Fruit fly (Drosophila melanogaster) whole organism, prepupa: ENCODE results near the gene ewg.
A peak's percentile ranks its signal among the peaks of the same experiment; 100 is the strongest.

Experiments used
- CG10669 ChIP-seq: fragments of 200-800 bp; sonication (Bioruptor generic); optimal IDR thresholded peaks from 3 replicates; lab custom pipeline; 2018; ENCODE audit warnings: missing biosample characterization, mild to moderate bottlenecking, missing genetic modification characterization, moderate library complexity
- CG1621 ChIP-seq: fragments of 200-800 bp; sonication (Bioruptor generic); optimal IDR thresholded peaks from 3 replicates; lab custom pipeline; 2018; ENCODE audit warnings: missing biosample characterization, mild to moderate bottlenecking, missing genetic modification characterization
- CG31627 ChIP-seq: fragments of 200-800 bp; sonication (Bioruptor generic); optimal IDR thresholded peaks from 3 replicates; lab custom pipeline; 2016; ENCODE audit warnings: missing biosample characterization, missing genetic modification characterization
- CG32006 ChIP-seq: fragments of 200-800 bp; sonication (Bioruptor generic); optimal IDR thresholded peaks from 3 replicates; lab custom pipeline; 2017; ENCODE audit warnings: missing biosample characterization, mild to moderate bottlenecking, missing genetic modification characterization
- CG3919 ChIP-seq: fragments of 200-800 bp; sonication (Bioruptor generic); optimal IDR thresholded peaks from 3 replicates; lab custom pipeline; 2016; ENCODE audit warnings: missing biosample characterization, missing genetic modification characterization
- CG6276 ChIP-seq: fragments of 200-800 bp; sonication (Bioruptor generic); optimal IDR thresholded peaks from 2 replicates; lab custom pipeline; 2017; ENCODE audit warnings: missing biosample characterization, mild to moderate bottlenecking, missing genetic modification characterization
- CG6808 ChIP-seq: fragments of 200-800 bp; sonication (Bioruptor generic); optimal IDR thresholded peaks from 3 replicates; lab custom pipeline; 2017; ENCODE audit warnings: missing biosample characterization, missing genetic modification characterization, mild to moderate bottlenecking, moderate library complexity, missing genetic modification reagents
- CG6854 ChIP-seq: fragments of 200-800 bp; sonication (Bioruptor generic); optimal IDR thresholded peaks from 2 replicates; lab custom pipeline; 2017; ENCODE audit warnings: missing biosample characterization, mild to moderate bottlenecking, missing genetic modification characterization
- CG8319 ChIP-seq: fragments of 200-800 bp; sonication (Bioruptor generic); optimal IDR thresholded peaks from 3 replicates; lab custom pipeline; 2016; ENCODE audit warnings: missing biosample characterization, missing genetic modification characterization
- CG8632 ChIP-seq: fragments of 200-800 bp; sonication (Bioruptor generic); optimal IDR thresholded peaks from 3 replicates; lab custom pipeline; 2016; ENCODE audit warnings: missing biosample characterization, missing genetic modification characterization
- Eip78C ChIP-seq: fragments of 200-800 bp; sonication (Bioruptor generic); peaks from one replicate; lab custom pipeline; 2016; ENCODE audit warnings: missing biosample characterization, missing genetic modification characterization
- Eip93F ChIP-seq: fragments of 200-800 bp; sonication (Bioruptor generic); optimal IDR thresholded peaks from 2 replicates; lab custom pipeline; 2016; ENCODE audit warnings: missing biosample characterization, mild to moderate bottlenecking, missing genetic modification characterization
- Ets96B ChIP-seq: fragments of 200-800 bp; optimal IDR thresholded peaks from 2 replicates; lab custom pipeline; 2019; ENCODE audit warnings: missing biosample characterization, mild to moderate bottlenecking, missing genetic modification characterization, moderate library complexity
- Lpt ChIP-seq: fragments of 200-800 bp; sonication (Bioruptor generic); optimal IDR thresholded peaks from 3 replicates; lab custom pipeline; 2016; ENCODE audit warnings: missing biosample characterization, missing genetic modification characterization
- Met ChIP-seq: fragments of 200-800 bp; sonication (Bioruptor generic); optimal IDR thresholded peaks from 3 replicates; lab custom pipeline; 2016; ENCODE audit warnings: missing biosample characterization, missing genetic modification characterization
- OdsH ChIP-seq: fragments of 200-800 bp; sonication (Bioruptor generic); optimal IDR thresholded peaks from 3 replicates; lab custom pipeline; 2016; ENCODE audit warnings: missing biosample characterization, missing genetic modification characterization
- Sox14 ChIP-seq: fragments of 200-800 bp; sonication (Bioruptor generic); optimal IDR thresholded peaks from 3 replicates; lab custom pipeline; 2016; ENCODE audit warnings: missing biosample characterization, missing genetic modification characterization
- achi ChIP-seq: fragments of 200-800 bp; sonication (Bioruptor generic); optimal IDR thresholded peaks from 3 replicates; lab custom pipeline; 2016; ENCODE audit warnings: missing biosample characterization, missing genetic modification characterization
- acj6 ChIP-seq: fragments of 200-800 bp; sonication (Bioruptor generic); optimal IDR thresholded peaks from 3 replicates; lab custom pipeline; 2016; ENCODE audit warnings: missing biosample characterization, missing genetic modification characterization
- cyc ChIP-seq: fragments of 200-800 bp; sonication (Bioruptor generic); optimal IDR thresholded peaks from 3 replicates; lab custom pipeline; 2016; ENCODE audit warnings: missing biosample characterization, missing genetic modification characterization
- dsx ChIP-seq: fragments of 200-800 bp; optimal IDR thresholded peaks from 3 replicates; lab custom pipeline; 2019; ENCODE audit warnings: missing biosample characterization, mild to moderate bottlenecking, missing genetic modification characterization, moderate library complexity; ENCODE audit not compliant: poor library complexity, severe bottlenecking
- eg ChIP-seq: fragments of 200-800 bp; sonication (Bioruptor generic); IDR thresholded peaks from 3 replicates; pipeline ENCODE4 v1.3.6; 2022; ENCODE audit warnings: missing biosample characterization, missing genetic modification characterization
- esn ChIP-seq: fragments of 200-800 bp; sonication (Bioruptor generic); optimal IDR thresholded peaks from 2 replicates; lab custom pipeline; 2016; ENCODE audit warnings: missing biosample characterization, mild to moderate bottlenecking, missing genetic modification characterization, moderate library complexity
- fd85E ChIP-seq: fragments of 200-800 bp; sonication (Bioruptor generic); optimal IDR thresholded peaks from 3 replicates; lab custom pipeline; 2016; ENCODE audit warnings: missing biosample characterization, missing genetic modification characterization
- lz ChIP-seq: fragments of 200-800 bp; sonication (Bioruptor generic); optimal IDR thresholded peaks from 3 replicates; lab custom pipeline; 2016; ENCODE audit warnings: missing biosample characterization, missing genetic modification characterization
- ss ChIP-seq, 2 experiments: fragments of 200-800 bp; sonication (Bioruptor generic); optimal IDR thresholded peaks; 2 replicates in 1 of 2; 3 replicates in 1 of 2; lab custom pipeline; 2017 to 2018; ENCODE audit warnings: mild to moderate bottlenecking in 2 of 2, missing biosample characterization in 2 of 2, missing genetic modification characterization in 2 of 2, moderate library complexity in 1 of 2
- vri ChIP-seq: fragments of 200-800 bp; sonication (Bioruptor generic); optimal IDR thresholded peaks from 3 replicates; lab custom pipeline; 2016; ENCODE audit warnings: missing biosample characterization, mild to moderate bottlenecking, missing genetic modification characterization

The ewg gene

DNA sequence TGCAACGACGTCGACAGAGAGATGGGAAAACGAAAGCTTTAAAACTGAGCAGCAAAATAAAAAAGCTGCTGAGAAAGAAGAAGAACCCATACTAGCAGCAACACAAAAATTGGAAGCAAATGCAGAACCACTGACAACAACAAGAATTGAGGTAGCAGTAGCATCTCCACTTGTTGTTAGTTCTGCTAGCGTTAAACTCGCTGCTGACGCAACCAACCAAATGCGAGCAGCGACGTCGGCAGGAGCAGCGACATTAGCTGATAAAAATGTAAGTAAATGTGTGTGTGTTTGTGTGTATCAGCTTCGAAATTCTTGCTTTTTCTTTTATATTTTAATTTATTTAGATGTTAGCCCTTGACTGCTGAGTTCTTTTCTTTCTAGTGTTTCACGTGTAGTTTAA lies 32.2 kb downstream of the ewg start:
- TF ChIP-seq CG6854 (peak; percentile 41), CG31627 (GFP tag; lab: Kevin White, UChicago) (no peak)
- TF ChIP-seq, all 60 proteins: peak for 1

DNA sequence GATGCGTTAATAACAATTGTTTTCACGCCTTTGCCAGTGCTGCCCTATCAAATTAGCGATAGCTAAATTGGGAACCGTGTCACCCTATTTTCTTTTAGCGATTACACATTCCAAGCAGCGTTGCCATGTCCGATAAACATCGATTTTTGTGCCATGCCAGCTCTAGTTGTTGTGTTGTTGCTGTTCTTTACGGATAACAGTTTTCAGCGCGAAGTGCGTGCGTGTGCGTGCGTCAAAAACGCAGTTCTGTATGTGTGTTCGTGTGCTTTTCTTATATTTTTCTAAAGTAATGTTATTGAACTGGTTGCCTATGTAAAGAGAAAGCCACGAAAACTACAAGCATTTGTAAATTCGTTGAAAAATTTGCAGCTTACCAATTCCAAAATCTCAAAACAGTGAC lies 33.7 kb downstream of the ewg start, which contains the start of the genes CG3038 and G9a:
Gene CG3038 (minus strand): TSS at position 55 of the 400 bp plus-strand sequence.
Gene G9a (plus strand): TSS at position 177 of the 400 bp plus-strand sequence.
- no peak for TF ChIP-seq CG32006 (GFP tag; lab: Kevin White, UChicago)
- TF ChIP-seq CG3919 (GFP tag; lab: Kevin White, UChicago): peak; percentile 5
- no peak for TF ChIP-seq Met (GFP tag; lab: Kevin White, UChicago)
- TF ChIP-seq acj6: no peak
- TF ChIP-seq eg (GFP tag; lab: Robert Waterston, UW): no peak
- peak; percentile 20 for TF ChIP-seq vri (GFP tag; lab: Kevin White, UChicago)
- peak; percentile 13 for TF ChIP-seq dsx (GFP tag; lab: Kevin White, UChicago)
- no peak for TF ChIP-seq Eip93F (GFP tag; lab: Kevin White, UChicago)
- peak; percentile 9 for TF ChIP-seq CG6854
- TF ChIP-seq CG10669 (GFP tag; lab: Kevin White, UChicago): no peak
- peak; percentile 42 for TF ChIP-seq CG1621
- no peak for TF ChIP-seq CG8632 (GFP tag; lab: Kevin White, UChicago)
- no peak for TF ChIP-seq Ets96B (tag; lab: Kevin White, UChicago)
- TF ChIP-seq ss (GFP tag; optimal IDR thresholded peaks at IDR 0.05; lab: Kevin White, UChicago): peak in 1 of 2 experiments; percentile 47
- peak; percentile 22 for TF ChIP-seq CG31627 (GFP tag; lab: Kevin White, UChicago)
- TF ChIP-seq lz (GFP tag; lab: Kevin White, UChicago): peak; percentile 5
- peak; percentile 19 for TF ChIP-seq achi
- peak; percentile 36 for TF ChIP-seq esn (GFP tag; lab: Kevin White, UChicago)
- no peak for TF ChIP-seq OdsH (GFP tag; lab: Kevin White, UChicago)
- TF ChIP-seq CG6808 (GFP tag; lab: Kevin White, UChicago): no peak
- TF ChIP-seq fd85E (GFP tag; lab: Kevin White, UChicago): no peak
- TF ChIP-seq Eip78C (GFP tag; lab: Kevin White, UChicago): peak; percentile 42
- peak; percentile 53 for TF ChIP-seq Sox14
- no peak for TF ChIP-seq CG8319 (GFP tag; lab: Kevin White, UChicago)
- TF ChIP-seq Lpt (GFP tag; lab: Kevin White, UChicago): no peak
- no peak for TF ChIP-seq CG6276 (GFP tag; lab: Kevin White, UChicago)
- peak; percentile 31 for TF ChIP-seq cyc (GFP tag; lab: Kevin White, UChicago)
